Worm (Caenorhabditis elegans) whole organism, L3 larva: ENCODE results near the gene gly-20.

Experiments used
- ceh-16 ChIP-seq: sonication (generic microtip); optimal IDR thresholded peaks from 2 replicates; lab custom pipeline; 2017; ENCODE audit warnings: missing biosample characterization, missing genetic modification characterization
- daf-12 ChIP-seq: fragments of 150-350 bp; optimal IDR thresholded peaks from 2 replicates; lab custom pipeline; 2014; ENCODE audit warnings: missing biosample characterization, missing genetic modification reagents, missing genetic modification characterization
- lin-15B ChIP-seq: fragments of 150-350 bp; optimal IDR thresholded peaks from 2 replicates; lab custom pipeline; 2014; ENCODE audit warnings: missing biosample characterization, missing genetic modification characterization
- nhr-11 ChIP-seq: fragments of 150-350 bp; optimal IDR thresholded peaks from 2 replicates; lab custom pipeline; 2014; ENCODE audit warnings: missing biosample characterization, missing genetic modification characterization
- nhr-12 ChIP-seq: fragments of 150-350 bp; optimal IDR thresholded peaks from 2 replicates; lab custom pipeline; 2014; ENCODE audit warnings: missing biosample characterization, missing genetic modification characterization
- nhr-237 ChIP-seq: fragments of 150-350 bp; optimal IDR thresholded peaks from 2 replicates; lab custom pipeline; 2014; ENCODE audit warnings: missing biosample characterization, missing genetic modification characterization
- nhr-76 ChIP-seq: fragments of 150-350 bp; sonication (generic microtip); optimal IDR thresholded peaks from 5 replicates; lab custom pipeline; 2014; ENCODE audit warnings: missing biosample characterization, missing genetic modification characterization
- pha-4 ChIP-seq: fragments of 150-350 bp; optimal IDR thresholded peaks from 2 replicates; lab custom pipeline; 2014; ENCODE audit warnings: missing biosample characterization, missing genetic modification reagents, missing genetic modification characterization
- pqm-1 ChIP-seq: fragments of 150-350 bp; optimal IDR thresholded peaks from 2 replicates; lab custom pipeline; 2017; ENCODE audit warnings: missing biosample characterization, missing genetic modification characterization, inconsistent platforms
- snpc-4 ChIP-seq: fragments of 150-350 bp; optimal IDR thresholded peaks from 2 replicates; lab custom pipeline; 2014; ENCODE audit warnings: missing biosample characterization, missing genetic modification characterization

DNA sequence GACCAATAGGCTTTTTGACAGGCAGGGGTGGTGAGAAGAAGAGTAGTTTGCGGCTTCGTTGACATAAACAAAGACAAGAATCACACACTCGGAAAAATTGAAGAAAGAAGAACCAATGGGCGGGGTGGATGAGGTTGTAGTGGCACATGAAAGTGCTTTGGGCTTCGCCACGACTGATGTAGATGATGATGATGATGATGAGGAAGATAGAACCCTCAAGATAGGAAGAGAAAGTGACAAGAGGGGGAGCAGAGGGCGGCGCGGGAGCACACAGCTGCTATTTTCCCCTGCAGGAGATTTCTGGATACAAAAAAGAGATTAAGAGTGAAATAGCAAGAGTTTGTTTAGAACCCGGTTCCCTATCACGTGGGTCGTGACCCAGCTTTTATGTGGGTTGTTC is 26.5 kb downstream of the gly-20 start:
- no peak for TF ChIP-seq lin-15B (tag; lab: Kevin White, UChicago)
- no peak for TF ChIP-seq nhr-76 (tag; lab: Kevin White, UChicago)
- TF ChIP-seq snpc-4: no peak
- no peak for TF ChIP-seq daf-12 (tag; lab: Kevin White, UChicago)
- TF ChIP-seq nhr-12: no peak
- TF ChIP-seq ceh-16 (tag; lab: Kevin White, UChicago): no peak
- no peak for TF ChIP-seq pha-4
- no peak for TF ChIP-seq pqm-1 (tag; lab: Kevin White, UChicago)
- TF ChIP-seq nhr-237: no peak
- no peak for TF ChIP-seq nhr-11 (tag; lab: Kevin White, UChicago)
